Fruit fly (Drosophila melanogaster): ENCODE data around the gene Shab.

dm6 chr3L:2866843-2867242 is 28.0 kb upstream of the Shab start:
- no peak for TF ChIP-seq pan (optimal IDR thresholded peaks at IDR 0.05)
- no peak for TF ChIP-seq psq (optimal IDR thresholded peaks at IDR 0.05)
- TF ChIP-seq CG8478 (optimal IDR thresholded peaks at IDR 0.05): no peak
